Fruit fly (Drosophila melanogaster) whole organism, embryonic: ENCODE measurements around the gene Mtpalpha.

Source experiments
- B-H2 ChIP-seq: fragments of 200-800 bp; sonication (Bioruptor generic); optimal IDR thresholded peaks from 2 replicates; lab custom pipeline; 2018; ENCODE audit warnings: missing biosample characterization, mild to moderate bottlenecking, missing genetic modification characterization
- CG10267 ChIP-seq: fragments of 200-800 bp; sonication (Bioruptor generic); optimal IDR thresholded peaks from 2 replicates; lab custom pipeline; 2018; ENCODE audit warnings: missing biosample characterization, mild to moderate bottlenecking, missing genetic modification characterization, moderate library complexity
- CG11093 ChIP-seq: fragments of 200-800 bp; sonication (Bioruptor generic); IDR thresholded peaks from 3 replicates; pipeline ENCODE4 v1.3.6; 2022; ENCODE audit warnings: missing biosample characterization, missing genetic modification characterization
- CG11398 ChIP-seq: fragments of 200-800 bp; sonication (Bioruptor generic); optimal IDR thresholded peaks from 2 replicates; lab custom pipeline; 2016; ENCODE audit warnings: missing biosample characterization, missing genetic modification characterization
- CG11696 ChIP-seq: fragments of 200-800 bp; sonication (Bioruptor generic); IDR thresholded peaks from 2 replicates; pipeline ENCODE4 v1.3.6; 2022; ENCODE audit warnings: missing biosample characterization, missing genetic modification characterization
- CG13287 ChIP-seq: fragments of 200-800 bp; sonication (Bioruptor generic); IDR thresholded peaks from 2 replicates; pipeline ENCODE4 v1.3.6; 2022; ENCODE audit warnings: missing biosample characterization, missing genetic modification characterization; ENCODE audit not compliant: partially characterized antibody
- CG14014 ChIP-seq: fragments of 200-800 bp; sonication (Bioruptor generic); IDR thresholded peaks from 2 replicates; pipeline ENCODE4 v1.3.6; 2022; ENCODE audit warnings: missing biosample characterization, missing genetic modification characterization
- CG14710 ChIP-seq: fragments of 200-800 bp; sonication (Bioruptor generic); optimal IDR thresholded peaks from 3 replicates; lab custom pipeline; 2019; ENCODE audit warnings: missing biosample characterization, mild to moderate bottlenecking, missing genetic modification characterization, moderate library complexity
- CG15479 ChIP-seq: fragments of 200-800 bp; sonication (Bioruptor generic); optimal IDR thresholded peaks from 3 replicates; lab custom pipeline; 2019; ENCODE audit warnings: missing biosample characterization, mild to moderate bottlenecking, missing genetic modification characterization, moderate library complexity
- CG16779 ChIP-seq: fragments of 200-800 bp; sonication (Bioruptor generic); IDR thresholded peaks from 2 replicates; pipeline ENCODE4 v1.3.6; 2022; ENCODE audit warnings: missing biosample characterization, missing genetic modification characterization
- CG17359 ChIP-seq: fragments of 200-800 bp; sonication (Bioruptor generic); optimal IDR thresholded peaks from 3 replicates; lab custom pipeline; 2018; ENCODE audit warnings: missing biosample characterization, mild to moderate bottlenecking, missing genetic modification characterization, moderate library complexity
- CG18476 ChIP-seq: fragments of 200-800 bp; sonication (Bioruptor generic); optimal IDR thresholded peaks from 2 replicates; lab custom pipeline; 2016; ENCODE audit warnings: missing biosample characterization, mild to moderate bottlenecking, missing genetic modification characterization
- CG2889 ChIP-seq: fragments of 200-800 bp; sonication (Bioruptor generic); IDR thresholded peaks from 3 replicates; pipeline ENCODE4 v1.3.6; 2022; ENCODE audit warnings: missing biosample characterization, missing genetic modification characterization
- CG32532 ChIP-seq: fragments of 200-800 bp; sonication (Bioruptor generic); IDR thresholded peaks from 2 replicates; pipeline ENCODE4 v1.3.6; 2022; ENCODE audit warnings: missing biosample characterization, missing genetic modification characterization
- CG3407 ChIP-seq: fragments of 200-800 bp; sonication (Bioruptor generic); optimal IDR thresholded peaks from 2 replicates; lab custom pipeline; 2018; ENCODE audit warnings: missing biosample characterization, mild to moderate bottlenecking, missing genetic modification characterization
- CG34376 ChIP-seq: fragments of 200-800 bp; sonication (Bioruptor generic); optimal IDR thresholded peaks from 2 replicates; lab custom pipeline; 2018; ENCODE audit warnings: missing biosample characterization, mild to moderate bottlenecking, missing genetic modification characterization
- CG42726 ChIP-seq: fragments of 200-800 bp; sonication (Bioruptor generic); IDR thresholded peaks from 2 replicates; pipeline ENCODE4 v1.3.6; 2022; ENCODE audit warnings: missing biosample characterization, missing genetic modification characterization; ENCODE audit not compliant: partially characterized antibody
- CG4360 ChIP-seq: fragments of 200-800 bp; sonication (Bioruptor generic); IDR thresholded peaks from 2 replicates; pipeline ENCODE4 v1.3.6; 2022; ENCODE audit warnings: missing biosample characterization, missing genetic modification characterization
- CG43689 ChIP-seq: fragments of 200-800 bp; sonication (Bioruptor generic); IDR thresholded peaks from 2 replicates; pipeline ENCODE4 v1.3.6; 2022; ENCODE audit warnings: missing biosample characterization, missing genetic modification characterization
- CG6765 ChIP-seq: fragments of 200-800 bp; sonication (Bioruptor generic); optimal IDR thresholded peaks from 3 replicates; lab custom pipeline; 2017; ENCODE audit warnings: missing biosample characterization, mild to moderate bottlenecking, missing genetic modification characterization
- CG6791 ChIP-seq: fragments of 200-800 bp; sonication (Bioruptor generic); IDR thresholded peaks from 3 replicates; pipeline ENCODE4 v1.3.6; 2022; ENCODE audit warnings: missing biosample characterization, missing genetic modification characterization; ENCODE audit not compliant: partially characterized antibody
- CG8290 ChIP-seq, 3 experiments: fragments of 200-800 bp; sonication (Bioruptor generic); optimal IDR thresholded peaks; 2 replicates each; lab custom pipeline; 2016 to 2019; ENCODE audit warnings: missing biosample characterization in 3 of 3, missing genetic modification characterization in 3 of 3, mild to moderate bottlenecking in 2 of 3, moderate library complexity in 1 of 3
- CG9932 ChIP-seq: fragments of 200-800 bp; sonication (Bioruptor generic); IDR thresholded peaks from 2 replicates; pipeline ENCODE4 v1.3.6; 2022; ENCODE audit warnings: missing biosample characterization, missing genetic modification characterization
- Camta ChIP-seq: fragments of 200-800 bp; sonication (Bioruptor generic); optimal IDR thresholded peaks from 2 replicates; lab custom pipeline; 2016; ENCODE audit warnings: missing biosample characterization, missing genetic modification characterization
- Deaf1 ChIP-seq: fragments of 200-800 bp; optimal IDR thresholded peaks from 3 replicates; lab custom pipeline; 2019; ENCODE audit warnings: missing biosample characterization, mild to moderate bottlenecking, missing genetic modification characterization, moderate library complexity
- Ets65A ChIP-seq: fragments of 200-800 bp; sonication (Bioruptor generic); peaks from one replicate; lab custom pipeline; 2016; ENCODE audit warnings: missing biosample characterization, missing genetic modification characterization
- Fer2 ChIP-seq: fragments of 200-800 bp; sonication (Bioruptor generic); optimal IDR thresholded peaks from 2 replicates; lab custom pipeline; 2018; ENCODE audit warnings: missing biosample characterization, mild to moderate bottlenecking, missing genetic modification characterization, moderate library complexity
- HLH3B ChIP-seq: fragments of 200-800 bp; sonication (Bioruptor generic); IDR thresholded peaks from 2 replicates; pipeline ENCODE4 v1.3.6; 2022; ENCODE audit warnings: missing biosample characterization, missing genetic modification characterization
- Hr51 ChIP-seq, 2 experiments: fragments of 200-800 bp; sonication (Bioruptor generic); optimal IDR thresholded peaks; 2 replicates in 1 of 2; 3 replicates in 1 of 2; lab custom pipeline; 2016 to 2018; ENCODE audit warnings: missing biosample characterization in 2 of 2, missing genetic modification characterization in 2 of 2, mild to moderate bottlenecking in 1 of 2, moderate library complexity in 1 of 2
- NC2β ChIP-seq: fragments of 200-800 bp; sonication (Bioruptor generic); optimal IDR thresholded peaks from 2 replicates; lab custom pipeline; 2016; ENCODE audit warnings: missing biosample characterization, missing genetic modification characterization
- Nf-YA ChIP-seq: fragments of 200-800 bp; sonication (Bioruptor generic); IDR thresholded peaks from 2 replicates; pipeline ENCODE4 v1.3.6; 2022; ENCODE audit warnings: missing biosample characterization, missing genetic modification characterization
- Trl ChIP-seq, 3 experiments: fragments of >200 bp in 2 of 3; fragments of 200-800 bp in 1 of 3; sonication (Bioruptor generic) in 1 of 3; optimal IDR thresholded peaks; 2 replicates in 1 of 3; 3 replicates in 2 of 3; lab custom pipeline; 2016 to 2017; ENCODE audit warnings: missing biosample characterization in 1 of 3, missing genetic modification characterization in 1 of 3
- Usf ChIP-seq: fragments of 200-800 bp; sonication (Bioruptor generic); optimal IDR thresholded peaks from 2 replicates; lab custom pipeline; 2017; ENCODE audit warnings: missing genotype, missing biosample characterization, missing genetic modification characterization
- YL-1 ChIP-seq: fragments of 200-800 bp; sonication (Bioruptor generic); optimal IDR thresholded peaks from 3 replicates; lab custom pipeline; 2017; ENCODE audit warnings: missing biosample characterization, mild to moderate bottlenecking, missing genetic modification characterization
- bbx ChIP-seq: fragments of 200-800 bp; sonication (Bioruptor generic); IDR thresholded peaks from 2 replicates; pipeline ENCODE4 v1.3.6; 2022; ENCODE audit warnings: missing biosample characterization, missing genetic modification characterization; ENCODE audit not compliant: partially characterized antibody
- cad ChIP-seq: fragments of >200 bp; optimal IDR thresholded peaks from 2 replicates; lab custom pipeline; 2017; ENCODE audit warnings: missing biosample characterization, missing genetic modification characterization
- cg ChIP-seq: fragments of 200-800 bp; sonication (Bioruptor generic); optimal IDR thresholded peaks from 3 replicates; lab custom pipeline; 2019; ENCODE audit warnings: missing biosample characterization, mild to moderate bottlenecking, missing genetic modification characterization, moderate library complexity
- da ChIP-seq: fragments of 200-800 bp; sonication (Bioruptor generic); optimal IDR thresholded peaks from 2 replicates; lab custom pipeline; 2016; ENCODE audit warnings: missing biosample characterization, missing genetic modification characterization
- dm ChIP-seq: fragments of 200-800 bp; sonication (Bioruptor generic); optimal IDR thresholded peaks from 3 replicates; lab custom pipeline; 2016; ENCODE audit warnings: missing biosample characterization, missing genetic modification characterization
- gsb-n ChIP-seq: fragments of 200-800 bp; sonication (Bioruptor generic); optimal IDR thresholded peaks from 3 replicates; lab custom pipeline; 2018; ENCODE audit warnings: missing biosample characterization, mild to moderate bottlenecking, missing genetic modification characterization
- run ChIP-seq: fragments of 200-800 bp; sonication (Bioruptor generic); optimal IDR thresholded peaks from 3 replicates; lab custom pipeline; 2018; ENCODE audit warnings: missing biosample characterization, mild to moderate bottlenecking, missing genetic modification characterization
- sd ChIP-seq: fragments of 200-800 bp; sonication (Bioruptor generic); optimal IDR thresholded peaks from 3 replicates; lab custom pipeline; 2018; ENCODE audit warnings: missing biosample characterization, mild to moderate bottlenecking, missing genetic modification characterization, moderate library complexity
- tap ChIP-seq: fragments of 200-800 bp; optimal IDR thresholded peaks from 3 replicates; lab custom pipeline; 2019; ENCODE audit warnings: missing biosample characterization, mild to moderate bottlenecking, missing genetic modification characterization, moderate library complexity
- usp ChIP-seq: fragments of >200 bp; optimal IDR thresholded peaks from 2 replicates; lab custom pipeline; 2017; ENCODE audit warnings: missing biosample characterization, missing genetic modification characterization

Gene Mtpalpha

DNA sequence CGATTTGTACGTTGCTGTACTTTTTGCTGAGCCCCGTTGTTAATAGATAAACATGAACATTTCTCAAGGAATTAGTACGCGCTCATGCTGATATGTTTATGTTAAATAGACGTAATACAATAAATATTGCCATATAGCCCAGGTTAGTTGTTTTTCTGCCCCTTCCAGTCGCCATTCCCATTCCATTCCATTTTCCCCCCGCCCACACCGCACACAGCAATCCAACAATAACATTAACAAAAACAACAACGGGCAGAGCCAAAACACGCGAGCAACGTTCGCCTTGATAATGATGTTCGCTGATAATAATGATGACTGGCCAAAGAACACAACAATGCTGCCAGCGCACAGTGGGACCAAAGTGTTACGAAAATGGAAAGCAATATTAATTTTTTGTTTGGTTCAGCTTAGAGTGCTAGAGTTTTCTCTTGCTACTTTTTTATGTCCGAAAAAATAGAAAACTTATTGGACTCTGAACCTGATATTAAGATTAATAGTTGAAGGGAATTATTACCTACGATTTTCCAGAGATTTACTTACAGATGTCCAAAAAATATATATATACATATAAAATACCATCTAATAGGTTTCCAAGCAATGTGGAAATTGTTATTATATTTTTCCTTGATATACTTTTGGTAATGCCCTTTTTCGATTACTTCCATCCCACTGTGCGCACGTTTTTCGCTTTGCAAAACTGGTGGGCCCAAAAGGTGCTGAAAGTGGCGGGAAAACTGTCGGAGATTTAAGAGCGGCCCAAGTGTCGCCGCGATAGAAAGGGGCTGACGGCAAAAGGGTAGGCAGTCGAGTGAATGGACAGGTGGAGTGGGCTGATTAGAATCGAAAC is 6.8 kb downstream of the Mtpalpha start (continued):
- no peak; the same call in none of the 2 replicates for TF ChIP-seq CG11696 (GFP tag; lab: Robert Waterston, UW)
- no peak for TF ChIP-seq cg (GFP tag; lab: Kevin White, UChicago)
- peak; percentile 94 for TF ChIP-seq CG17359 (tag; lab: Kevin White, UChicago)
- TF ChIP-seq CG43689 (GFP tag; lab: Robert Waterston, UW), result peak; percentile 67
- peak; percentile 97 for TF ChIP-seq CG18476 (GFP tag; lab: Kevin White, UChicago)
- peak; percentile 87 for TF ChIP-seq Deaf1 (tag; lab: Kevin White, UChicago)
- TF ChIP-seq dm (GFP tag; lab: Kevin White, UChicago), result peak; percentile 79
- TF ChIP-seq CG34376 (GFP tag; lab: Kevin White, UChicago), result peak; percentile 96
- TF ChIP-seq Hr51 (GFP tag; optimal IDR thresholded peaks at IDR 0.05; lab: Kevin White, UChicago), result peak; percentile 91 to 98
- TF ChIP-seq Fer2 (tag; lab: Kevin White, UChicago), result peak; percentile 90
- TF ChIP-seq CG11093 (GFP tag; lab: Robert Waterston, UW), result peak; percentile 77
- peak; percentile 92 for TF ChIP-seq CG8290 (GFP tag; optimal IDR thresholded peaks at IDR 0.05; lab: Kevin White, UChicago)
- TF ChIP-seq CG8290 (tag; optimal IDR thresholded peaks at IDR 0.05; lab: Kevin White, UChicago), result peak; percentile 59 to 76
- peak; percentile 93 for TF ChIP-seq CG14710 (tag; lab: Kevin White, UChicago)
- TF ChIP-seq run (tag; lab: Kevin White, UChicago), result peak; percentile 94
- peak; percentile 92 for TF ChIP-seq CG10267
- TF ChIP-seq CG3407 (GFP tag; lab: Kevin White, UChicago), result peak; percentile 88
- peak; percentile 92 for TF ChIP-seq CG14014 (GFP tag; lab: Robert Waterston, UW)
- TF ChIP-seq CG2889, result peak; percentile 73
- TF ChIP-seq bbx (GFP tag; lab: Robert Waterston, UW), result peak; percentile 41; the same call in 1 of the 2 replicates
- peak; percentile 96 for TF ChIP-seq CG6765 (GFP tag; lab: Kevin White, UChicago)
- TF ChIP-seq YL-1 (GFP tag; lab: Kevin White, UChicago), result peak; percentile 83
- peak; percentile 86 for TF ChIP-seq sd (tag; lab: Kevin White, UChicago)
- peak; percentile 72 for TF ChIP-seq Nf-YA (GFP tag; lab: Robert Waterston, UW)
- no peak for TF ChIP-seq CG42726 (GFP tag; lab: Robert Waterston, UW)
- peak; percentile 94 for TF ChIP-seq CG32532 (GFP tag; lab: Robert Waterston, UW)
- peak; percentile 83 for TF ChIP-seq Camta (GFP tag; lab: Kevin White, UChicago)
- peak; percentile 43; the same call in 1 of the 2 replicates for TF ChIP-seq CG13287 (GFP tag; lab: Robert Waterston, UW)
- TF ChIP-seq NC2β, result peak; percentile 52

DNA sequence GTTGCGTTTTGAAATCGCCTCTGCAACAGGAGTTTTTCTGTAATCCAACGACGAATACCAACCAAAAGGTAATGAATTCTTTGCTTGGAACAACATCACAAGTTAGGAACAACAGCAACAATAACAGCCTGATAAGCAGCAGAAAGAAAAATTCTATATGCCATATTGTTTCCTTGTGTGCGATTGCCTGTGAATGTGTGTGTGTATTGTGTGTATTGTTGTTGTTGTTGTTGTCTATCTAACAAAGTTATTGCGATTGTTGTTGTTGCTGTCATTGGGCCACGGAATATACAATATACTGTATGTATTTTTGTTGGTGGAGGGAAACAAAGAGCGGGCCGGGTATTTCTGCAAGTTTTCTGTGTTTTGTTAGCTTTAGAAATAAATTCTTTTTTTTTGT is 7.4 kb downstream of the Mtpalpha start:
- TF ChIP-seq CG4360 (GFP tag; lab: Robert Waterston, UW) (peak; percentile 92), B-H2 (GFP tag; lab: Kevin White, UChicago) (no peak)

DNA sequence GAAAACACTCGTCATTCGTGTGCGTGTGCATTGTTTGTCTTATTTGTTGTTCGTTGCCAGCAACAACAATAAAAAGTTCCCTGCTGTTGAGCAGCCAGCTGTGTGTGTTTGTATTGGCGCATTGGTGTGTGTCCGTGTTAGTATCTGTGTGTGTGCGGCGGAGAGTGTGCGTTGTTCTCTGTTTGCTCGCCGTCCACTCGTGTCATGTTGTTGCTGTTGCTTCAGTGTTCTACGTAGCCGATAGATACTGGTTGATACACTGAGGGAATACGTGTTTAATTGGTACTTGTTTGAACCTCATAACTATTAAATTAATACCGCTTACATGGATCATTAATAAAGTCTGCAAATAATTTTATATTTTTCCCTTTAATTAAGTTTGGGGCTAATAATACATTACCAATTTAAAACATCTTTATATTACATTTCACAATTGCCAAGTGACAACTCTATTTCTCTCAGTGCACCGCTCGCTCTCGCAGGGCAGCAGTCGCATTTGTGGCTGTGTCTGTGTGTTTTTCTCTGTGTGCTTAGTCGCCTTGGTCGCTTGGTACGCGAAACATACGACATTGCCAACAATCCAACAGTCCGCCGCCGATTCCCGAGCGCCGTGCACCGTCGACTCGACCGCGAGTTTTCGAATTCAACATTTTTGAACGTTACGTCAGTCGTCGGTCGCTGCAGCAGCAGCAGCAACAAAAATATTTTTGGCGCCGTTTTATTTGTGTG is 8.0 kb downstream of the Mtpalpha start, which contains the start of gene brwl:
Gene brwl (plus strand): TSS at position 531 of the 729 bp plus-strand sequence.
- TF ChIP-seq da (GFP tag; lab: Kevin White, UChicago) (peak; percentile 95), CG6791 (GFP tag; lab: Robert Waterston, UW) (no peak), gsb-n (tag; lab: Kevin White, UChicago) (peak; percentile 99), Ets65A (GFP tag; lab: Kevin White, UChicago) (peak; percentile 100), cad (GFP tag; lab: Kevin White, UChicago) (no peak), Usf (peak; percentile 97), CG11398 (peak; percentile 98), CG15479 (peak; percentile 77), tap (tag; lab: Kevin White, UChicago) (peak; percentile 99), Trl (optimal IDR thresholded peaks at IDR 0.05; lab: Kevin White, UChicago) (peak; percentile 64 to 84), Trl (GFP tag; optimal IDR thresholded peaks at IDR 0.05; lab: Kevin White, UChicago) (peak; percentile 98), CG16779 (GFP tag; lab: Robert Waterston, UW) (peak; percentile 95), usp (GFP tag; lab: Kevin White, UChicago) (no peak), HLH3B (GFP tag; lab: Robert Waterston, UW) (peak; percentile 98), CG9932 (GFP tag; lab: Robert Waterston, UW) (peak; percentile 96), NC2β (peak; percentile 98)
